Fruit fly (Drosophila melanogaster) whole organism, pupa: ENCODE measurements around the gene Traf-like.

Experiments
- CG10348 ChIP-seq: fragments of 200-800 bp; sonication (Bioruptor generic); IDR thresholded peaks from 2 replicates; pipeline ENCODE4 v1.3.6; 2022; ENCODE audit warnings: missing biosample characterization, missing genetic modification characterization
- CG12605 ChIP-seq: fragments of 200-800 bp; sonication (Bioruptor generic); IDR thresholded peaks from 2 replicates; pipeline ENCODE4 v1.3.6; 2022; ENCODE audit warnings: missing biosample characterization, missing genetic modification characterization
- CG13204 ChIP-seq: fragments of 200-800 bp; sonication (Bioruptor generic); optimal IDR thresholded peaks from 2 replicates; lab custom pipeline; 2018; ENCODE audit warnings: missing biosample characterization, mild to moderate bottlenecking, missing genetic modification characterization, moderate library complexity
- CG14655 ChIP-seq: fragments of 200-800 bp; sonication (Bioruptor generic); optimal IDR thresholded peaks from 3 replicates; lab custom pipeline; 2017; ENCODE audit warnings: mild to moderate bottlenecking, missing biosample characterization, missing genetic modification reagents, missing genetic modification characterization
- CG15710 ChIP-seq: fragments of 200-800 bp; sonication (Bioruptor generic); optimal IDR thresholded peaks from 2 replicates; lab custom pipeline; 2018; ENCODE audit warnings: missing biosample characterization, mild to moderate bottlenecking, missing genetic modification characterization, moderate library complexity
- CG17806 ChIP-seq: fragments of 200-800 bp; sonication (Bioruptor generic); optimal IDR thresholded peaks from 2 replicates; lab custom pipeline; 2018; ENCODE audit warnings: missing biosample characterization, mild to moderate bottlenecking, missing genetic modification characterization, moderate library complexity
- CG32121 ChIP-seq: fragments of 200-800 bp; sonication (Bioruptor generic); IDR thresholded peaks from 2 replicates; pipeline ENCODE4 v1.3.6; 2022; ENCODE audit warnings: missing biosample characterization, missing genetic modification characterization
- CG34367 ChIP-seq: fragments of 200-800 bp; sonication (Bioruptor generic); optimal IDR thresholded peaks from 2 replicates; lab custom pipeline; 2018; ENCODE audit warnings: missing biosample characterization, mild to moderate bottlenecking, missing genetic modification characterization
- CG4496 ChIP-seq: fragments of 200-800 bp; sonication (Bioruptor generic); IDR thresholded peaks from 3 replicates; pipeline ENCODE4 v1.3.6; 2022; ENCODE audit warnings: missing biosample characterization, missing genetic modification characterization
- CG8159 ChIP-seq: fragments of 200-800 bp; sonication (Bioruptor generic); optimal IDR thresholded peaks from 3 replicates; lab custom pipeline; 2018; ENCODE audit warnings: missing biosample characterization, mild to moderate bottlenecking, missing genetic modification characterization, moderate library complexity
- CG8301 ChIP-seq: fragments of 200-800 bp; sonication (Bioruptor generic); optimal IDR thresholded peaks from 2 replicates; lab custom pipeline; 2018; ENCODE audit warnings: missing biosample characterization, mild to moderate bottlenecking, missing genetic modification characterization
- CG9948 ChIP-seq: fragments of 200-800 bp; sonication (Bioruptor generic); optimal IDR thresholded peaks from 2 replicates; lab custom pipeline; 2018; ENCODE audit warnings: missing biosample characterization, mild to moderate bottlenecking, missing genetic modification characterization, moderate library complexity
- D1 ChIP-seq: fragments of 200-800 bp; sonication (Bioruptor generic); optimal IDR thresholded peaks from 2 replicates; lab custom pipeline; 2018; ENCODE audit warnings: missing biosample characterization, mild to moderate bottlenecking, missing genetic modification characterization, moderate library complexity
- EcR ChIP-seq: fragments of 200-800 bp; sonication (Bioruptor generic); optimal IDR thresholded peaks from 3 replicates; lab custom pipeline; 2019; ENCODE audit warnings: missing biosample characterization, missing genetic modification characterization, mild to moderate bottlenecking, moderate library complexity, missing genetic modification reagents
- Ets98B ChIP-seq: fragments of 200-800 bp; sonication (Bioruptor generic); IDR thresholded peaks from 2 replicates; pipeline ENCODE4 v1.3.6; 2022; ENCODE audit warnings: missing biosample characterization, missing genetic modification characterization
- Pif1A ChIP-seq: fragments of 200-800 bp; sonication (Bioruptor generic); optimal IDR thresholded peaks from 3 replicates; lab custom pipeline; 2016; ENCODE audit warnings: missing biosample characterization, missing genetic modification characterization
- Pif1B ChIP-seq: fragments of 200-800 bp; sonication (Bioruptor generic); optimal IDR thresholded peaks from 3 replicates; lab custom pipeline; 2016; ENCODE audit warnings: missing biosample characterization, missing genetic modification characterization
- Snoo ChIP-seq: fragments of 200-800 bp; sonication (Bioruptor generic); optimal IDR thresholded peaks from 3 replicates; lab custom pipeline; 2017; ENCODE audit warnings: missing biosample characterization, mild to moderate bottlenecking, missing genetic modification characterization, inconsistent platforms
- fd96Ca ChIP-seq: fragments of 200-800 bp; sonication (Bioruptor generic); IDR thresholded peaks from 3 replicates; pipeline ENCODE4 v1.3.6; 2022; ENCODE audit warnings: missing biosample characterization, missing genetic modification characterization
- gl ChIP-seq: fragments of 200-800 bp; sonication (Bioruptor generic); optimal IDR thresholded peaks from 2 replicates; lab custom pipeline; 2018; ENCODE audit warnings: missing biosample characterization, mild to moderate bottlenecking, missing genetic modification characterization
- rn ChIP-seq: fragments of 200-800 bp; sonication (Bioruptor generic); IDR thresholded peaks from 2 replicates; pipeline ENCODE4 v1.3.6; 2022; ENCODE audit warnings: missing biosample characterization, missing genetic modification characterization

The Traf-like gene

DNA sequence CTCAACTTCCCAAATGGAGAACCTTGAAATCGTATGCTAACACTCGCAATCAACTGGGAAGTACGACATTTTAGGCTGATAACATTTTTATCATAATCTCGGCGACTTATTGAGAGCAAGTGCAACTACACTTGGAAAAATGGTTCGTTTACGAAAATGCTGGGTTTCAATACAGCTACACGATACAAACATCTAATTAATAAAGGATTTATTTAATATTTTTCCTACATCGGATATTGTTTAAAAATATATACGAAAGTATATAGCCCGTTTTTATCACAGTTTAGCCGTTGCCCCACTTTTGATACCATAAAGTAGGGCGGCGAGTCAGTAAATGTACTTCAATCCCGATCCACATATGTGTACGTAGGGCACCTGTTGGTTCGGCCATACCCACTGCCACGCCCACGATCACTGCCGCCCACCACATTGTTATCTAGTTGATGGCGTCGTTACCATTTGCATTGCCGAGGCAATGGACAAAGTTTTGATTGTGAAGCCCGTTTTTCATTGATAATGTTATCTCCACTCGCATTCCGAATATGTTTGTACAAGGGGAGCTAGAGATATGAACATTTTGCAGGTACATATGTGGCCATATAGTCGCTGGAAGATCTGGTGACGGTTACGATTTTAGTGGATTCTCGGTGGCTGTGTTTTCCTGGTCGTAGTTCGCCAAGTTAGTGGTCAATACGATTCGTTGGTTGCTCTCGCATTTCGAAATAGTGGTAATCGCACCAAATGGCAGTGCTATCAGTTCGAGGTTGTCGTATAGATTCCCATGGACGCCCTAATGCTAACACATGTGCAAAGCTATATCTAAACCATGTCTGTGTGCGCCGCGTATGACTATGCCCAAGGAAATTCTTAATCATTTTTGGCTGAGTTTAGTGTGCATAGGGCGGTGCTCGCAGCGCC lies at the start of gene Traf-like:
TSS of gene Traf-like (plus strand) at position 596 of the 918 bp plus-strand sequence.
- no peak for TF ChIP-seq CG8301 (tag; lab: Kevin White, UChicago)
- TF ChIP-seq rn, result no peak
- TF ChIP-seq EcR, result peak; percentile 5
- peak; percentile 5 for TF ChIP-seq Pif1B

DNA sequence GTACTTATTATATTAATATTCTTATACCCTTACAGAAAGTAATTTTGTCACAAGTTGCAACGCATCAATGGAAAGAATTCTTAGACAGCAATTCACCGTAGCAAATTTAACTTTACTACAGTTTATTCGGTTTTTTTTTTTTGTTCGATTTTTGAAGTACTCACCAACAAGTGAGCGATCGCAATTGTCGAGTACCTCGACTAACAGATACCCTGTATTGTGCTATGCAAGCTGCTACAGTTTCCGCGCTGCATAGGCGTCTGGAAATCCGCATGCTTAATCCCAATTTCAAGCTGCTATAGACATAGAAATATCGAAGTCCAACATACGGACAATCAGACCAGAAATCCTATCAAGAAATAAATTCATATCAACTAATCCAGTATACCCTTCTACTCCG lies 46.3 kb upstream of the Traf-like start:
- TF ChIP-seq fd96Ca (no peak), CG34367 (tag; lab: Kevin White, UChicago) (no peak), CG17806 (tag; lab: Kevin White, UChicago) (no peak), CG8159 (tag; lab: Kevin White, UChicago) (no peak), CG4496 (GFP tag; lab: Robert Waterston, UW) (no peak), gl (no peak), rn (no peak), Pif1B (no peak), CG13204 (no peak), EcR (no peak), CG9948 (no peak), CG12605 (GFP tag; lab: Robert Waterston, UW) (no peak), CG8301 (tag; lab: Kevin White, UChicago) (no peak)

dm6 chrX:16371923-16372322 lies 42.9 kb upstream of the Traf-like start:
- peak; percentile 28 for TF ChIP-seq CG17806 (tag; lab: Kevin White, UChicago)
- no peak for TF ChIP-seq CG10348
- TF ChIP-seq rn, result no peak
- peak; percentile 14 for TF ChIP-seq Pif1B
- TF ChIP-seq D1 (tag; lab: Kevin White, UChicago), result peak; percentile 51
- no peak for TF ChIP-seq CG13204
- TF ChIP-seq CG15710 (tag; lab: Kevin White, UChicago), result no peak
- TF ChIP-seq CG32121 (GFP tag; lab: Robert Waterston, UW), result no peak
- TF ChIP-seq CG4496 (GFP tag; lab: Robert Waterston, UW), result no peak
- TF ChIP-seq gl, result no peak

- TF ChIP-seq gl (peak; percentile 54), fd96Ca (no peak), CG12605 (GFP tag; lab: Robert Waterston, UW) (peak; percentile 73)
These were observed 42.1 kb upstream of the Traf-like start, which contains the start of gene Fur2 for dm6 chrX:16372492-16373350. Fur2 (plus strand) TSS chrX:16373086.

- TF ChIP-seq CG9948 (peak; percentile 3), rn (no peak), CG12605 (GFP tag; lab: Robert Waterston, UW) (peak; percentile 67), Pif1A (GFP tag; lab: Kevin White, UChicago) (no peak), CG8301 (tag; lab: Kevin White, UChicago) (no peak), CG14655 (GFP tag; lab: Kevin White, UChicago) (no peak), CG34367 (tag; lab: Kevin White, UChicago) (peak; percentile 39), CG17806 (tag; lab: Kevin White, UChicago) (peak; percentile 25), CG10348 (no peak), CG4496 (GFP tag; lab: Robert Waterston, UW) (peak; percentile 71; the same call in 2 of the 3 replicates), EcR (no peak), Snoo (no peak), Ets98B (peak; percentile 75), CG32121 (GFP tag; lab: Robert Waterston, UW) (peak; percentile 37; the same call in 1 of the 2 replicates), Pif1B (peak; percentile 39), CG15710 (tag; lab: Kevin White, UChicago) (peak; percentile 24), CG8159 (tag; lab: Kevin White, UChicago) (no peak), gl (no peak), fd96Ca (no peak), CG13204 (no peak), D1 (tag; lab: Kevin White, UChicago) (no peak)
These were observed 41.3 kb upstream of the Traf-like start for dm6 chrX:16373541-16373940.

dm6 chrX:16374059-16374458 lies 40.8 kb upstream of the Traf-like start:
- no peak for TF ChIP-seq CG8159 (tag; lab: Kevin White, UChicago)
- no peak for TF ChIP-seq CG15710 (tag; lab: Kevin White, UChicago)
- no peak for TF ChIP-seq CG34367 (tag; lab: Kevin White, UChicago)
- no peak for TF ChIP-seq CG9948
- no peak for TF ChIP-seq D1 (tag; lab: Kevin White, UChicago)
- TF ChIP-seq rn, result no peak
- no peak for TF ChIP-seq CG8301 (tag; lab: Kevin White, UChicago)
- no peak for TF ChIP-seq CG17806 (tag; lab: Kevin White, UChicago)
- TF ChIP-seq gl, result no peak
- TF ChIP-seq CG12605 (GFP tag; lab: Robert Waterston, UW), result no peak
- no peak for TF ChIP-seq CG32121 (GFP tag; lab: Robert Waterston, UW)
- no peak for TF ChIP-seq CG10348
- no peak for TF ChIP-seq Ets98B
- no peak for TF ChIP-seq Pif1A (GFP tag; lab: Kevin White, UChicago)
- no peak for TF ChIP-seq CG13204
- TF ChIP-seq EcR, result no peak
- no peak for TF ChIP-seq Snoo
